Fruit fly (Drosophila melanogaster): Measurements from ENCODE around the gene CG7304.

- no peak for TF ChIP-seq CG32121 (GFP tag; IDR thresholded peaks at IDR 0.05)
- no peak for TF ChIP-seq CG17806 (tag; optimal IDR thresholded peaks at IDR 0.05)
- no peak for TF ChIP-seq CG15710 (tag; optimal IDR thresholded peaks at IDR 0.05)
- TF ChIP-seq EcR (GFP tag; optimal IDR thresholded peaks at IDR 0.05): peak; percentile 1
- no peak for TF ChIP-seq CG8159 (tag; optimal IDR thresholded peaks at IDR 0.05)
- TF ChIP-seq gl (tag; optimal IDR thresholded peaks at IDR 0.05): no peak
- no peak for TF ChIP-seq D1 (tag; optimal IDR thresholded peaks at IDR 0.05)
Observed at dm6 chr3L:15636359-15636758, 43.2 kb upstream of the CG7304 start.
